Fruit fly (Drosophila melanogaster): ENCODE results near the gene CG33310.

Gene CG33310

DNA sequence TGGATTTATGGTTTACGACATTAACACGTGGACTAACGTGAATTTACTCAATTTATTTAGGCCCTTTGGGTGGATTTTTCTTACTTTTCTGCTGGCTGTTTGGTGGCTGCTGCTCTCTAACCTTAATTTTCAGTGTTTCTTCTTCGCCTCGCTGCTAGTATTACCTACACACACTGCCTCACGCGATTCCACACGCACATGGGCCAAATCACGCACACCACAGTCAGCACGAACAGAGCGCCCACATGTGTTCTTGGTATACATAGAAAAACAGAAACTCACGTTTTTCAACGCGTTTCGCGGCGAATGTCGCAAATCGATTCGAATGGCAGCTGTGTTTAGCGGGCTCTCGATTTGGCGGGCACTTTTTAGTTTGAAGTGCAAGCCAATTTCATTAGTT is 41.1 kb downstream of the CG33310 start (continued):
- TF ChIP-seq Fer3 (tag; optimal IDR thresholded peaks at IDR 0.05) (peak; percentile 44), CG2889 (GFP tag; IDR thresholded peaks at IDR 0.05) (no peak), Dek (tag; optimal IDR thresholded peaks at IDR 0.05) (peak; percentile 38), CG7271 (tag; optimal IDR thresholded peaks at IDR 0.05) (peak; percentile 45), CG6175 (GFP tag; IDR thresholded peaks at IDR 0.05) (no peak), CG8924 (tag; optimal IDR thresholded peaks at IDR 0.05) (peak; percentile 62), run (tag; optimal IDR thresholded peaks at IDR 0.05) (no peak), HLH4C (GFP tag; IDR thresholded peaks at IDR 0.05; ENCODE audit: partially characterized antibody) (peak; percentile 60; the same call in 2 of the 3 replicates), ac (GFP tag; optimal IDR thresholded peaks at IDR 0.05) (no peak), kni (GFP tag; optimal IDR thresholded peaks at IDR 0.05) (peak; percentile 58), HLHmδ (GFP tag; optimal IDR thresholded peaks at IDR 0.05) (peak; percentile 64), CG8359 (GFP tag; optimal IDR thresholded peaks at IDR 0.05; ENCODE audit: borderline replicate concordance) (no peak), sens-2 (GFP tag; IDR thresholded peaks at IDR 0.05) (no peak), Sry-δ (GFP tag; optimal IDR thresholded peaks at IDR 0.05) (peak; percentile 74), CG6765 (GFP tag; optimal IDR thresholded peaks at IDR 0.05) (no peak), Bdp1 (GFP tag; optimal IDR thresholded peaks at IDR 0.05) (no peak), hkb (optimal IDR thresholded peaks at IDR 0.05) (no peak), hkb (GFP tag; IDR thresholded peaks at IDR 0.05) (no peak), pum (GFP tag; optimal IDR thresholded peaks at IDR 0.05) (peak; percentile 15), CG11723 (GFP tag; optimal IDR thresholded peaks at IDR 0.05) (no peak), pros (GFP tag; optimal IDR thresholded peaks at IDR 0.05) (no peak), CG5245 (GFP tag; optimal IDR thresholded peaks at IDR 0.05) (no peak), CG12219 (GFP tag; optimal IDR thresholded peaks at IDR 0.05) (no peak), CG9609 (GFP tag; optimal IDR thresholded peaks at IDR 0.05) (no peak), hth (optimal IDR thresholded peaks at IDR 0.05) (no peak), Ets97D (GFP tag; optimal IDR thresholded peaks at IDR 0.05) (peak; percentile 94), rib (GFP tag; IDR thresholded peaks at IDR 0.05) (no peak), CoRest (tag; optimal IDR thresholded peaks at IDR 0.05) (peak; percentile 48), prd (optimal IDR thresholded peaks at IDR 0.05) (no peak), prd (GFP tag; IDR thresholded peaks at IDR 0.05) (no peak), sens (GFP tag) (peak; percentile 66), lov (optimal IDR thresholded peaks at IDR 0.05) (no peak), lov (GFP tag; IDR thresholded peaks at IDR 0.05) (no peak), tin (GFP tag; optimal IDR thresholded peaks at IDR 0.05) (peak; percentile 37), CG13424 (tag; optimal IDR thresholded peaks at IDR 0.05) (peak; percentile 32), dati (GFP tag; IDR thresholded peaks at IDR 0.05) (no peak), Kr (GFP tag; optimal IDR thresholded peaks at IDR 0.05) (no peak), HmgD (GFP tag; optimal IDR thresholded peaks at IDR 0.05) (peak; percentile 86), gsb (GFP tag; IDR thresholded peaks at IDR 0.05) (no peak), so (GFP tag; IDR thresholded peaks at IDR 0.05) (peak; percentile 56; the same call in 2 of the 3 replicates), CG42726 (GFP tag; IDR thresholded peaks at IDR 0.05; ENCODE audit: partially characterized antibody) (peak; percentile 86), otp (GFP tag; IDR thresholded peaks at IDR 0.05) (no peak), Sry-β (GFP tag; optimal IDR thresholded peaks at IDR 0.05) (peak; percentile 9), bowl (GFP tag; IDR thresholded peaks at IDR 0.05) (no peak), Stat92E (GFP tag; optimal IDR thresholded peaks at IDR 0.05) (peak in 1 of 3 experiments; percentile 72), CG7745 (tag; optimal IDR thresholded peaks at IDR 0.05) (peak; percentile 40), CG17359 (tag; optimal IDR thresholded peaks at IDR 0.05) (peak; percentile 58), gfzf (GFP tag; optimal IDR thresholded peaks at IDR 0.05) (peak; percentile 53), Dfd (GFP tag; optimal IDR thresholded peaks at IDR 0.05) (no peak), Max (GFP tag; optimal IDR thresholded peaks at IDR 0.05) (peak; percentile 98), D19A (tag; optimal IDR thresholded peaks at IDR 0.05) (peak; percentile 51), gcm (GFP tag; optimal IDR thresholded peaks at IDR 0.05) (peak; percentile 93)
